Fruit fly (Drosophila melanogaster) whole organism, prepupa: ENCODE data around the gene CG42637.
A peak's percentile ranks its signal among the peaks of the same experiment; 100 is the strongest.

Experiments
- CG15336 ChIP-seq: fragments of 200-800 bp; sonication (Bioruptor generic); IDR thresholded peaks from 2 replicates; pipeline ENCODE4 v1.3.6; 2022; ENCODE audit warnings: missing biosample characterization, missing genetic modification characterization
- CG6792 ChIP-seq: fragments of 200-800 bp; sonication (Bioruptor generic); optimal IDR thresholded peaks from 3 replicates; lab custom pipeline; 2016; ENCODE audit warnings: missing biosample characterization, missing genetic modification characterization
- CG8119 ChIP-seq: fragments of 200-800 bp; sonication (Bioruptor generic); IDR thresholded peaks from 3 replicates; pipeline ENCODE4 v1.3.6; 2022; ENCODE audit warnings: missing biosample characterization, missing genetic modification characterization
- Eip75B ChIP-seq: fragments of 200-800 bp; sonication (Bioruptor generic); optimal IDR thresholded peaks from 3 replicates; lab custom pipeline; 2016; ENCODE audit warnings: missing biosample characterization, missing genetic modification characterization

DNA sequence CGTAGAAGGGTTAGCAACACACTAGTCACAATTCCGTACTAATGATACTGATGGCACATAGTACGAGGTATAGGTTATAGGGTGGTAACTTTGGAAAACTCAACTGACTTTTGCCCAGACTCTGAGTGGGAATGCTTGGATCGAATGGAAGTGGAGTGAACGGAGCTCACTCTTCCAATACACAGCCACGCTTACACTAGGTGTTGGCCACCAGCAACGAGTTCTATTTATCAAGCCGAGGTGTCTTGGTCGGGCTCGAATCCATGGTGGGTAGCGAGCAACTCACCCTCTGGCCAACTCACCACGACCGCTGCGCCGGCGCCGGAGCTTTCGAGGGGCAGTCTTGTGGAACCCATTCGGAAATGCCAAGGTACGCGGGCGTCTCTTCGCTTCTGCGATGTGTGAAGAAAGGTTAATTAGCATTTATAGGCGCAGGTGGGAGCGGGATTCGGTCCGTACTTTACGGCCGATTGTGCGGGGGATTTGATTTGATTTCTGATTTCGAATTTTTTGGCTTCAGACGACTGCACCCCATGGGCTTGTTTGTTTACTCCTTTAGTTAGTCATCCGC lies 98.2 kb downstream of the CG42637 start, which contains the start of gene verm:
- no peak for TF ChIP-seq Eip75B (GFP tag; lab: Kevin White, UChicago)
- 0 out of 2 replicates have a peak, but pooled peaks have one; percentile 17 for TF ChIP-seq CG15336 (GFP tag; lab: Robert Waterston, UW)
- TF ChIP-seq CG8119 (GFP tag; lab: Robert Waterston, UW): no peak
- TF ChIP-seq CG6792 (GFP tag; lab: Kevin White, UChicago): no peak
